Fruit fly (Drosophila melanogaster): Measurements from ENCODE around the gene CG33310.

CG33310 gene

DNA sequence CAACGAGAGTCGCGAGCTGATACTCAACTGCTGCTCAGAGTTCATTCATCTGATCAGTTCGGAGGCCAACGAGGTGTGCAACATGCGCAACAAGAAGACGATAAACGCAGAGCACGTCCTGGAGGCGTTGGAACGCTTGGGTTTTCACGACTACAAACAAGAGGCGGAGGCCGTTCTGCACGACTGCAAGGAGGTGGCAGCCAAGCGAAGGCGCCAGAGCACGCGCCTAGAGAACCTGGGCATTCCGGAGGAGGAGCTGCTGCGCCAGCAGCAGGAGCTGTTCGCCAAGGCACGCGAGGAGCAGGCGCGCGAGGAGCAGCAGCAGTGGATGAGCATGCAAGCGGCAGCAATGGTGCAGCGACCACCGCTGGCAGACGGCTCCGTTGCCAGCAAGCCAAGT, 18.6 kb upstream of the CG33310 start (continued):
- TF ChIP-seq CG14860 (GFP tag; IDR thresholded peaks at IDR 0.05; ENCODE audit: partially characterized antibody): no peak
- TF ChIP-seq Optix (GFP tag; IDR thresholded peaks at IDR 0.05): no peak
- TF ChIP-seq Atf-2 (GFP tag; optimal IDR thresholded peaks at IDR 0.05): no peak
- no peak for TF ChIP-seq CG5180 (GFP tag; optimal IDR thresholded peaks at IDR 0.05)
- TF ChIP-seq ftz-f1 (GFP tag; optimal IDR thresholded peaks at IDR 0.05): no peak
- no peak for TF ChIP-seq HHEX (GFP tag; optimal IDR thresholded peaks at IDR 0.05)
- TF ChIP-seq CTCF (GFP tag; optimal IDR thresholded peaks at IDR 0.05): no peak
- no peak for TF ChIP-seq Opbp (GFP tag; IDR thresholded peaks at IDR 0.05; ENCODE audit: partially characterized antibody)
- TF ChIP-seq CG14667 (GFP tag; IDR thresholded peaks at IDR 0.05): no peak

DNA sequence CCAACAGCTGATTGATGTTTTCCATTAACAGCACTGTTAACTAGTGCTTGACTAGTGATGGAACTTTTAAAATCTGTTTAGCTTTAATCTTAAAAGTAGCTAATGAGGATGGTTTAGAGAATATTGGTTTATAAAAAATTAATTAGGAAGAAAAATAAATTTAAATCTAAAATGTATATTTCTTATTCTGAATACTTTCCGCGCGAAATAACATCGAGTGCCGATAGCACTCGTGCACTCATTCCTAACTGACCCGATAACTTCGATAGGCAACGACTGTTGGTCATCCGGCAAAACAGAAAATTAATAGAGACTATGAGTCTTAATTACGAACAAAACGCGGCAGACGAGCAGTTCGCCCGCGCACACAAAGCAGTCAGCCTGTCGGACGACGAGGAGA, 17.0 kb upstream of the CG33310 start, which contains the start of the genes THG and Rnmt:
TSS of gene THG (minus strand) at position 22 of the 400 bp plus-strand sequence.
TSS of gene Rnmt (plus strand) at position 237 of the 400 bp plus-strand sequence.
- TF ChIP-seq CG5180 (GFP tag; optimal IDR thresholded peaks at IDR 0.05): no peak
- peak; percentile 26 for TF ChIP-seq ftz-f1 (GFP tag; optimal IDR thresholded peaks at IDR 0.05)
- TF ChIP-seq CG7963 (GFP tag; IDR thresholded peaks at IDR 0.05; ENCODE audit: partially characterized antibody): peak; percentile 80
- TF ChIP-seq Poxn (GFP tag; IDR thresholded peaks at IDR 0.05): peak; percentile 45; the same call in 1 of the 2 replicates
- peak; percentile 71 for TF ChIP-seq CG5953 (GFP tag; IDR thresholded peaks at IDR 0.05)
- TF ChIP-seq trh (GFP tag; optimal IDR thresholded peaks at IDR 0.05): peak; percentile 58
- TF ChIP-seq CG11696 (GFP tag; IDR thresholded peaks at IDR 0.05): 0 out of 2 replicates have a peak, but pooled peaks have one; percentile 26
- peak; percentile 26 for TF ChIP-seq CG1792 (GFP tag; optimal IDR thresholded peaks at IDR 0.05)
- peak; percentile 91 for TF ChIP-seq Sry-δ (GFP tag; optimal IDR thresholded peaks at IDR 0.05)
- no peak for TF ChIP-seq CG43689 (GFP tag; IDR thresholded peaks at IDR 0.05)
- TF ChIP-seq CG8944 (GFP tag; optimal IDR thresholded peaks at IDR 0.05): peak; percentile 30
- 0 out of 2 replicates have a peak, but pooled peaks have one; percentile 9 for TF ChIP-seq CG16779 (GFP tag; IDR thresholded peaks at IDR 0.05)
- TF ChIP-seq pfk (GFP tag; optimal IDR thresholded peaks at IDR 0.05): peak; percentile 6
- TF ChIP-seq CG1832 (GFP tag; optimal IDR thresholded peaks at IDR 0.05): no peak
- peak; percentile 58 for TF ChIP-seq CG12744 (GFP tag; optimal IDR thresholded peaks at IDR 0.05)
- peak; percentile 89 for TF ChIP-seq CG6689 (GFP tag; IDR thresholded peaks at IDR 0.05)
- no peak for TF ChIP-seq danr (GFP tag; IDR thresholded peaks at IDR 0.05)
- peak; percentile 33 for TF ChIP-seq p53 (GFP tag; optimal IDR thresholded peaks at IDR 0.05)
- peak; percentile 19; the same call in 1 of the 2 replicates for TF ChIP-seq Adf1 (GFP tag; IDR thresholded peaks at IDR 0.05)
- peak; percentile 70 for TF ChIP-seq CG1024 (GFP tag; IDR thresholded peaks at IDR 0.05)
- peak; percentile 84 for TF ChIP-seq phol (tag; optimal IDR thresholded peaks at IDR 0.05)
- TF ChIP-seq Hr78 (GFP tag; optimal IDR thresholded peaks at IDR 0.05): peak in 1 of 2 experiments; percentile 40
- TF ChIP-seq CG10274 (GFP tag; optimal IDR thresholded peaks at IDR 0.05): no peak
- TF ChIP-seq CG1602 (GFP tag; optimal IDR thresholded peaks at IDR 0.05): peak; percentile 87
- peak; percentile 69 for TF ChIP-seq CG18619 (GFP tag; optimal IDR thresholded peaks at IDR 0.05)
- peak in 1 of 3 experiments; percentile 60 for TF ChIP-seq Stat92E (GFP tag; optimal IDR thresholded peaks at IDR 0.05)
- peak; percentile 86 for TF ChIP-seq CG34422 (GFP tag; IDR thresholded peaks at IDR 0.05)
- peak; percentile 75 for TF ChIP-seq CG7839 (tag; optimal IDR thresholded peaks at IDR 0.05)
- no peak for TF ChIP-seq schlank (tag; optimal IDR thresholded peaks at IDR 0.05)
- peak; percentile 93 for TF ChIP-seq Ets65A (GFP tag)
- no peak for TF ChIP-seq Dfd (GFP tag; optimal IDR thresholded peaks at IDR 0.05)
- TF ChIP-seq eve (GFP tag; optimal IDR thresholded peaks at IDR 0.05): no peak
- no peak for TF ChIP-seq usp (GFP tag; optimal IDR thresholded peaks at IDR 0.05)
- TF ChIP-seq CG3995 (GFP tag; optimal IDR thresholded peaks at IDR 0.05): peak; percentile 50
- TF ChIP-seq sens (GFP tag): peak; percentile 96
- TF ChIP-seq NC2β (GFP tag; optimal IDR thresholded peaks at IDR 0.05): peak; percentile 88
- TF ChIP-seq CG14860 (GFP tag; IDR thresholded peaks at IDR 0.05; ENCODE audit: partially characterized antibody): peak; percentile 84
- peak; percentile 43 for TF ChIP-seq maf-S (GFP tag; optimal IDR thresholded peaks at IDR 0.05)
- peak; percentile 16 for TF ChIP-seq CG3163 (GFP tag; optimal IDR thresholded peaks at IDR 0.05)
- peak; percentile 2 for TF ChIP-seq BtbVII (GFP tag; optimal IDR thresholded peaks at IDR 0.05)
- peak; percentile 63 for TF ChIP-seq fd96Cb (tag; optimal IDR thresholded peaks at IDR 0.05)
- peak; percentile 36; the same call in 1 of the 2 replicates for TF ChIP-seq ro (GFP tag; IDR thresholded peaks at IDR 0.05)
- no peak for TF ChIP-seq bigmax (GFP tag; optimal IDR thresholded peaks at IDR 0.05)
- peak; percentile 14 for TF ChIP-seq eyg (GFP tag; optimal IDR thresholded peaks at IDR 0.05)
